Worm (Caenorhabditis elegans) whole organism, late embryonic: ENCODE measurements around the gene haf-8.

Experiments
- K02D7.2 ChIP-seq: sonication (generic microtip); optimal IDR thresholded peaks from 2 replicates; lab custom pipeline; 2017; ENCODE audit warnings: mild to moderate bottlenecking, missing genetic modification characterization, missing compliant biosample characterization
- ama-1 ChIP-seq: fragments of 150-350 bp; optimal IDR thresholded peaks from 2 replicates; lab custom pipeline; 2014
- ceh-14 ChIP-seq: sonication (generic microtip); optimal IDR thresholded peaks from 2 replicates; lab custom pipeline; 2016; ENCODE audit warnings: missing genotype, missing genetic modification characterization, missing compliant biosample characterization
- ceh-18 ChIP-seq: sonication (generic microtip); optimal IDR thresholded peaks from 2 replicates; lab custom pipeline; 2016; ENCODE audit warnings: missing genetic modification characterization, missing compliant biosample characterization
- ceh-19 ChIP-seq: fragments of 200-800 bp; sonication (Bioruptor generic); optimal IDR thresholded peaks from 2 replicates; lab custom pipeline; 2018; ENCODE audit warnings: mild to moderate bottlenecking, missing genetic modification characterization, missing compliant biosample characterization
- ceh-22 ChIP-seq: sonication (generic microtip); optimal IDR thresholded peaks from 2 replicates; lab custom pipeline; 2017; ENCODE audit warnings: missing biosample characterization, missing genetic modification characterization
- ceh-24 ChIP-seq: sonication (generic microtip); optimal IDR thresholded peaks from 2 replicates; lab custom pipeline; 2016; ENCODE audit warnings: mild to moderate bottlenecking, missing genetic modification characterization, missing compliant biosample characterization
- ceh-30 ChIP-seq: fragments of 150-350 bp; optimal IDR thresholded peaks from 2 replicates; lab custom pipeline; 2014; ENCODE audit warnings: missing biosample characterization, missing genetic modification characterization
- ceh-31 ChIP-seq: sonication (generic microtip); optimal IDR thresholded peaks from 2 replicates; lab custom pipeline; 2016; ENCODE audit warnings: missing genetic modification characterization, missing compliant biosample characterization
- ceh-34 ChIP-seq: sonication (generic microtip); optimal IDR thresholded peaks from 2 replicates; lab custom pipeline; 2016; ENCODE audit warnings: mild to moderate bottlenecking, missing genetic modification characterization, missing compliant biosample characterization
- ceh-48 ChIP-seq: sonication (generic microtip); optimal IDR thresholded peaks from 2 replicates; lab custom pipeline; 2016; ENCODE audit warnings: missing genetic modification characterization, inconsistent platforms, missing compliant biosample characterization
- ceh-6 ChIP-seq: fragments of 200-800 bp; sonication (Bioruptor generic); optimal IDR thresholded peaks from 2 replicates; lab custom pipeline; 2018; ENCODE audit warnings: mild to moderate bottlenecking, missing genetic modification characterization, missing compliant biosample characterization
- ceh-9 ChIP-seq: sonication (generic microtip); optimal IDR thresholded peaks from 2 replicates; lab custom pipeline; 2016; ENCODE audit warnings: mild to moderate bottlenecking, missing genetic modification characterization, inconsistent platforms, missing compliant biosample characterization
- dve-1 ChIP-seq: sonication (generic microtip); optimal IDR thresholded peaks from 2 replicates; lab custom pipeline; 2017; ENCODE audit warnings: antibody characterized with exemption, mild to moderate bottlenecking, missing genetic modification characterization, missing compliant biosample characterization
- elt-2 ChIP-seq: sonication (generic microtip); optimal IDR thresholded peaks from 2 replicates; lab custom pipeline; 2016; ENCODE audit warnings: missing genetic modification reagents, missing genetic modification characterization, missing compliant biosample characterization
- elt-4 ChIP-seq: sonication (generic microtip); optimal IDR thresholded peaks from 2 replicates; lab custom pipeline; 2016; ENCODE audit warnings: missing genetic modification characterization, missing compliant biosample characterization
- ets-4 ChIP-seq: sonication (generic microtip); optimal IDR thresholded peaks from 2 replicates; lab custom pipeline; 2016; ENCODE audit warnings: missing genetic modification characterization, missing compliant biosample characterization
- fkh-10 ChIP-seq: fragments of 150-350 bp; optimal IDR thresholded peaks from 2 replicates; lab custom pipeline; 2014; ENCODE audit warnings: missing biosample characterization, missing genetic modification reagents, missing genetic modification characterization
- fkh-6 ChIP-seq: sonication (generic microtip); optimal IDR thresholded peaks from 2 replicates; lab custom pipeline; 2016; ENCODE audit warnings: missing genetic modification characterization, missing compliant biosample characterization
- hlh-15 ChIP-seq: sonication (generic microtip); optimal IDR thresholded peaks from 2 replicates; lab custom pipeline; 2016; ENCODE audit warnings: missing genetic modification characterization, missing compliant biosample characterization
- hlh-30 ChIP-seq: sonication (generic microtip); optimal IDR thresholded peaks from 2 replicates; lab custom pipeline; 2017; ENCODE audit warnings: antibody characterized with exemption, missing genetic modification characterization, missing compliant biosample characterization; ENCODE audit not compliant: insufficient read depth
- hlh-6 ChIP-seq: sonication (generic microtip); optimal IDR thresholded peaks from 2 replicates; lab custom pipeline; 2016; ENCODE audit warnings: missing genotype, missing genetic modification characterization, missing compliant biosample characterization
- hlh-8 ChIP-seq: sonication (generic microtip); optimal IDR thresholded peaks from 2 replicates; lab custom pipeline; 2016; ENCODE audit warnings: missing genotype, missing genetic modification characterization, missing compliant biosample characterization
- nfya-1 ChIP-seq: sonication (generic microtip); optimal IDR thresholded peaks from 2 replicates; lab custom pipeline; 2017; ENCODE audit warnings: missing genetic modification characterization, mild to moderate bottlenecking, missing compliant biosample characterization, antibody characterized with exemption, moderate library complexity
- nhr-232 ChIP-seq: sonication (generic microtip); optimal IDR thresholded peaks from 2 replicates; lab custom pipeline; 2016; ENCODE audit warnings: missing genetic modification characterization, missing compliant biosample characterization
- odd-2 ChIP-seq: sonication (generic microtip); optimal IDR thresholded peaks from 2 replicates; lab custom pipeline; 2017; ENCODE audit warnings: antibody characterized with exemption, mild to moderate bottlenecking, missing genetic modification characterization, missing compliant biosample characterization
- pag-3 ChIP-seq: sonication (generic microtip); optimal IDR thresholded peaks from 2 replicates; lab custom pipeline; 2016; ENCODE audit warnings: missing compliant biosample characterization, missing genetic modification characterization, borderline replicate concordance
- pat-9 ChIP-seq: fragments of 200-800 bp; sonication (Bioruptor generic); optimal IDR thresholded peaks from 2 replicates; lab custom pipeline; 2018; ENCODE audit warnings: mild to moderate bottlenecking, missing genetic modification characterization, moderate library complexity, missing compliant biosample characterization
- pax-1 ChIP-seq: fragments of 150-350 bp; optimal IDR thresholded peaks from 2 replicates; lab custom pipeline; 2014; ENCODE audit warnings: missing biosample characterization, missing genetic modification characterization
- pros-1 ChIP-seq: fragments of 150-350 bp; optimal IDR thresholded peaks from 2 replicates; lab custom pipeline; 2014; ENCODE audit warnings: missing biosample characterization, missing genetic modification reagents, missing genetic modification characterization
- ref-2 ChIP-seq: sonication (generic microtip); optimal IDR thresholded peaks from 2 replicates; lab custom pipeline; 2016; ENCODE audit warnings: missing genetic modification characterization, missing compliant biosample characterization
- sdc-2 ChIP-seq: sonication (generic microtip); optimal IDR thresholded peaks from 2 replicates; lab custom pipeline; 2016; ENCODE audit warnings: missing genotype, missing genetic modification characterization, missing compliant biosample characterization
- sox-4 ChIP-seq: sonication (generic microtip); optimal IDR thresholded peaks from 2 replicates; lab custom pipeline; 2017; ENCODE audit warnings: mild to moderate bottlenecking, missing genetic modification characterization, inconsistent platforms, missing compliant biosample characterization
- syd-9 ChIP-seq: sonication (generic microtip); optimal IDR thresholded peaks from 2 replicates; lab custom pipeline; 2016; ENCODE audit warnings: mild to moderate bottlenecking, missing genetic modification characterization, moderate library complexity, missing compliant biosample characterization
- tbx-2 ChIP-seq: sonication (generic microtip); optimal IDR thresholded peaks from 2 replicates; lab custom pipeline; 2016; ENCODE audit warnings: missing genetic modification characterization, missing compliant biosample characterization
- tbx-7 ChIP-seq: sonication (generic microtip); optimal IDR thresholded peaks from 2 replicates; lab custom pipeline; 2016; ENCODE audit warnings: missing genotype, missing genetic modification characterization, missing compliant biosample characterization
- ttx-3 ChIP-seq: sonication (generic microtip); optimal IDR thresholded peaks from 2 replicates; lab custom pipeline; 2016; ENCODE audit warnings: missing genetic modification reagents, missing genetic modification characterization, missing compliant biosample characterization
- unc-42 ChIP-seq: sonication (generic microtip); optimal IDR thresholded peaks from 2 replicates; lab custom pipeline; 2016; ENCODE audit warnings: missing genotype, missing genetic modification characterization, missing compliant biosample characterization
- unc-86 ChIP-seq: sonication (generic microtip); optimal IDR thresholded peaks from 2 replicates; lab custom pipeline; 2016; ENCODE audit warnings: missing genetic modification characterization, missing compliant biosample characterization
- zip-5 ChIP-seq: sonication (generic microtip); optimal IDR thresholded peaks from 2 replicates; lab custom pipeline; 2016; ENCODE audit warnings: missing genetic modification characterization, missing compliant biosample characterization

haf-8 gene

ce11 chrIV:14679060-14679459 lies 20.7 kb downstream of the haf-8 start:
- TF ChIP-seq ceh-19 (GFP tag; lab: Kevin White, UChicago) (no peak), ceh-18 (no peak), sox-4 (tag; lab: Kevin White, UChicago) (no peak), fkh-6 (tag; lab: Kevin White, UChicago) (no peak), ttx-3 (tag; lab: Kevin White, UChicago) (no peak), nfya-1 (tag; lab: Kevin White, UChicago) (no peak), hlh-6 (tag; lab: Kevin White, UChicago) (no peak), ceh-9 (tag; lab: Kevin White, UChicago) (no peak), ceh-24 (tag; lab: Kevin White, UChicago) (no peak), elt-4 (tag; lab: Kevin White, UChicago) (no peak)

- TF ChIP-seq sox-4 (tag; lab: Kevin White, UChicago) (no peak), pax-1 (tag; lab: Kevin White, UChicago) (no peak), ceh-18 (no peak), K02D7.2 (tag; lab: Kevin White, UChicago) (no peak), ceh-19 (GFP tag; lab: Kevin White, UChicago) (no peak), dve-1 (tag; lab: Kevin White, UChicago) (no peak), ceh-6 (GFP tag; lab: Kevin White, UChicago) (no peak), ceh-31 (tag; lab: Kevin White, UChicago) (no peak), zip-5 (no peak), nhr-232 (no peak), hlh-30 (tag; lab: Kevin White, UChicago) (no peak)
These were observed 22.6 kb downstream of the haf-8 start, which contains the start of gene Y57G11C.31 for ce11 chrIV:14677095-14677633. Y57G11C.31 (plus strand) TSS chrIV:14677370.

ce11 chrIV:14675789-14676188 lies 24.0 kb downstream of the haf-8 start:
- TF ChIP-seq elt-2 (tag; lab: Kevin White, UChicago): no peak
- no peak for TF ChIP-seq unc-86 (tag; lab: Kevin White, UChicago)
- no peak for TF ChIP-seq syd-9 (tag; lab: Kevin White, UChicago)
- TF ChIP-seq hlh-30 (tag; lab: Kevin White, UChicago): no peak

DNA sequence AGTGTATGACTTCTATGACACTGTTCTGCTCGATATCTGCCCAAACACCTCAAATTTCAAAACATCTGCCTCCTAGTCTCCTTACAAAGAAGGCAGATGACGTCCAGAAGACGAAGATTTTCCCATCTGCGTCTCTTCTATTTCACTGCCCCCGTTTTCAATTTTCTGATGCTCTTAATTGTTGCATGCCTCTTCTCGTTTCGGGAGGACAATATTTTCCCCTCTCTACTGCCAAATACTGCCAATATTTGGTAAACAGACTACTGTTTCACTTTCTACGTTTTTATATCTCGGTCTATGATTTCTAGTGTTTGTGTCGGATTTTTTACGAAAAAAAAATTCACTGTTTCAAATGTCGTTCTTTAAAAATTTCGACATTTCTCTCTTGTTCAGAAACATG lies 38.4 kb downstream of the haf-8 start:
- TF ChIP-seq tbx-2 (tag; lab: Kevin White, UChicago): no peak
- no peak for TF ChIP-seq ceh-34
- no peak for TF ChIP-seq tbx-7 (tag; lab: Kevin White, UChicago)
- TF ChIP-seq hlh-8 (tag; lab: Kevin White, UChicago): no peak
- TF ChIP-seq odd-2 (tag; lab: Kevin White, UChicago): no peak
- TF ChIP-seq pag-3 (tag; lab: Kevin White, UChicago): no peak
- TF ChIP-seq ama-1 (lab: Kevin White, UChicago): no peak
- peak; percentile 2 for TF ChIP-seq unc-42 (tag; lab: Kevin White, UChicago)
- TF ChIP-seq ets-4: no peak

DNA sequence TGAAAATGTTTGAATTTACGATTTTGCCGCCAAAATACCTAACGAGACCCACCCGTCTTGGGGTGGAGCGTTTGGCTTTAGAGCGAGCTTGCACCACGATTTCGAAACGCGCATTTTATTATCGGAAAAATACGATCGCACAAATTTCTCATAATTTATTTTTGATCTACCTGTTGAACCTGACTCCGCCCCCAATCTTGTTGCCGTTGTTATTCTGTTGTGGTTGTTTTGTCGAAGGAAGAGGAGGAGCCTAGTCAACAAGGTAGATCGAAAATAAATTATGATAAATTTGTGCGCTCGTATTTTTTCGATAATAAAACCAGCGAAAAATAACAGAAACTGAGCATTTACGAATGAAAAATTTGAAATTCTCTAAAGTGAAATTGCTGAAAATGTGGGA lies 40.8 kb downstream of the haf-8 start:
- TF ChIP-seq hlh-15: no peak
- TF ChIP-seq tbx-7 (tag; lab: Kevin White, UChicago): no peak
- no peak for TF ChIP-seq ref-2
- no peak for TF ChIP-seq pros-1 (tag; lab: Kevin White, UChicago)
- no peak for TF ChIP-seq pat-9 (tag; lab: Kevin White, UChicago)
- TF ChIP-seq ceh-22: no peak
- TF ChIP-seq zip-5: no peak
- TF ChIP-seq ceh-30: no peak
- TF ChIP-seq ceh-48 (tag; lab: Kevin White, UChicago): no peak
- TF ChIP-seq sdc-2 (tag; lab: Kevin White, UChicago): no peak
- TF ChIP-seq ceh-18: no peak
- TF ChIP-seq ttx-3 (tag; lab: Kevin White, UChicago): no peak
- no peak for TF ChIP-seq fkh-10 (GFP tag; lab: Kevin White, UChicago)
- TF ChIP-seq unc-86 (tag; lab: Kevin White, UChicago): no peak
- TF ChIP-seq ceh-14 (tag; lab: Kevin White, UChicago): no peak
